Fruit fly (Drosophila melanogaster) whole organism, larva: ENCODE results near the gene Abl.

Experiments used
- noc ChIP-seq: fragments of 200-800 bp; sonication (Bioruptor generic); optimal IDR thresholded peaks from 3 replicates; lab custom pipeline; 2019; ENCODE audit warnings: missing biosample characterization, mild to moderate bottlenecking, missing genetic modification characterization, moderate library complexity

The Abl gene

dm6 chr3L:16567495-16567894, 80.2 kb downstream of the Abl start:
- no peak for TF ChIP-seq noc (tag; lab: Kevin White, UChicago)

- no peak for TF ChIP-seq noc (tag; lab: Kevin White, UChicago)
These were observed 80.9 kb downstream of the Abl start, which contains the start of gene UQCR-6.4L for dm6 chr3L:16566700-16567221. UQCR-6.4L (plus strand) TSS chr3L:16566750.

- TF ChIP-seq noc (tag; lab: Kevin White, UChicago): no peak
These were observed 81.6 kb downstream of the Abl start for dm6 chr3L:16566093-16566492.
